Fruit fly (Drosophila melanogaster): ENCODE measurements around the gene CG34041.

Gene CG34041

DNA sequence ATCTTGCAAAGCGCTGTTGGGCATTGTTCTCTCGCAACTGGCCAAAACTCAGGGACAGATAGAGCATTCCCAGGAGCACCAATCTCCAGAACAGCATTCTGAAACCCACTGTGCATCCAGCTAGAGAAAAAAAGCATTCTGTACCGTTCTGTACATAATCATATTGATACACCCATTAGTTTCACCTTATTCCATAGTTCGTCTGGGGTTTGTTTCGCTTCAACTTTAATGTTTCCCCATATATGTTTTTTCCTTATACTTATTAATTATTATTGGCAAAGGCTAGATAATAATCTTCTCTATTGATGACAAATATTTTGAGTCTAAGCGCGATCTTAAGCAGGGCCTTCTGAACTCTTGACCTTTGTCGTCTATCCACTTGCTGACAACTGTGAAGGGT lies 4.3 kb downstream of the CG34041 start, which contains the start of gene PH4alphaNE2:
TSS of gene PH4alphaNE2 (minus strand) at position 101 of the 400 bp plus-strand sequence.
- TF ChIP-seq foxo (GFP tag; optimal IDR thresholded peaks at IDR 0.05) (no peak), usp (GFP tag; optimal IDR thresholded peaks at IDR 0.05) (no peak), psq (GFP tag; optimal IDR thresholded peaks at IDR 0.05) (no peak), Rel (GFP tag; optimal IDR thresholded peaks at IDR 0.05) (no peak), Rel (tag; optimal IDR thresholded peaks at IDR 0.05) (no peak), CG32264 (GFP tag; optimal IDR thresholded peaks at IDR 0.05) (no peak), rgr (GFP tag; optimal IDR thresholded peaks at IDR 0.05) (no peak), lola (GFP tag; optimal IDR thresholded peaks at IDR 0.05) (no peak), fru (GFP tag; optimal IDR thresholded peaks at IDR 0.05) (no peak), Vsx2 (GFP tag; optimal IDR thresholded peaks at IDR 0.05; ENCODE audit: partially characterized antibody) (no peak), Hr83 (GFP tag; optimal IDR thresholded peaks at IDR 0.05; ENCODE audit: poor library complexity, severe bottlenecking) (no peak), h (GFP tag; optimal IDR thresholded peaks at IDR 0.05) (no peak), ey (GFP tag; optimal IDR thresholded peaks at IDR 0.05) (no peak)

- no peak for TF ChIP-seq usp (GFP tag; optimal IDR thresholded peaks at IDR 0.05)
- no peak for TF ChIP-seq Dif (GFP tag; optimal IDR thresholded peaks at IDR 0.05; ENCODE audit: partially characterized antibody)
- no peak for TF ChIP-seq pan (optimal IDR thresholded peaks at IDR 0.05)
- no peak for TF ChIP-seq GATAd (GFP tag; optimal IDR thresholded peaks at IDR 0.05)
- no peak for TF ChIP-seq Mio (GFP tag; optimal IDR thresholded peaks at IDR 0.05)
- TF ChIP-seq fru (GFP tag; optimal IDR thresholded peaks at IDR 0.05), result no peak
- TF ChIP-seq dsf (GFP tag; optimal IDR thresholded peaks at IDR 0.05; ENCODE audit: borderline replicate concordance), result no peak
- no peak for TF ChIP-seq woc (GFP tag; optimal IDR thresholded peaks at IDR 0.05)
- no peak for TF ChIP-seq CrebA (GFP tag; optimal IDR thresholded peaks at IDR 0.05; ENCODE audit: borderline replicate concordance)
- no peak for TF ChIP-seq psq (GFP tag; optimal IDR thresholded peaks at IDR 0.05)
- TF ChIP-seq Myc (optimal IDR thresholded peaks at IDR 0.05), result no peak
- no peak for TF ChIP-seq tai (GFP tag; optimal IDR thresholded peaks at IDR 0.05)
- TF ChIP-seq HLH106 (tag; optimal IDR thresholded peaks at IDR 0.05), result no peak
- no peak for TF ChIP-seq sv (GFP tag; optimal IDR thresholded peaks at IDR 0.05)
- no peak for TF ChIP-seq foxo (GFP tag; optimal IDR thresholded peaks at IDR 0.05)
- TF ChIP-seq CG32264 (GFP tag; optimal IDR thresholded peaks at IDR 0.05), result no peak
- TF ChIP-seq dmrt93B (GFP tag; optimal IDR thresholded peaks at IDR 0.05), result no peak
- no peak for TF ChIP-seq h (GFP tag; optimal IDR thresholded peaks at IDR 0.05)
- TF ChIP-seq Jra (GFP tag; optimal IDR thresholded peaks at IDR 0.05), result no peak
These were observed 6.5 kb downstream of the CG34041 start, which contains the start of the genes CG31524 and CG9698 for dm6 chr3R:30514255-30514827. CG31524 (minus strand) TSS chr3R:30514355. CG9698 (plus strand) TSS chr3R:30514777.

DNA sequence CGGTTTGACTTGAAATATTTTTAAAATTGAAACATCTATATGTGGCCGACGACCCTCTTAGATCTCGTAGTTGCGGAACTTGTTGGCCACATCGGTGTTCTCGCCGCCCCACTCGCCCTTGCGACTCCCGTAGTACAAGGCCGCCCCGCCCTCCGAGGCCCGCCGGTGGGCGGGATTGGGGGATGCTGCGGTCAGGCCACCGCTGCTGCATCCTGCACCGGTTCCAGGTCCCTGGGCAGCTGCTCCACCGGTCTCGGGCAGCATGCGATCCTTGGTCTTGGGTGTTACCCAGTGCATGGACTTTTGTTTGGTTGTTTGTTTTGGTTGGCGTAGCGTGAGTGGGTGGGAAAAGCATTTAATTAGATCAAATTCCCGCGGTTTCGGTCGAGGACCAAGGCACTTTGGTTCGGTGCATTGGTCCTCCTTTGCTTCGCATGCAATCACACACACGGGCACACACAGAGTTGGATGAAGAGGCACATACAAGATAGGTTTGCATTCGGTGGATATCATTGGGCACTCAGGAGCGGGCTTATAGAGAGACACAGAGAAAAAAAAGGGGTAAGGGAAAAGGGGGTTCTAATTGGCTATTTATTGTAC lies 10.6 kb downstream of the CG34041 start:
- peak; percentile 100 for TF ChIP-seq Dfd (GFP tag; optimal IDR thresholded peaks at IDR 0.05)
- TF ChIP-seq lola (GFP tag; optimal IDR thresholded peaks at IDR 0.05), result no peak

DNA sequence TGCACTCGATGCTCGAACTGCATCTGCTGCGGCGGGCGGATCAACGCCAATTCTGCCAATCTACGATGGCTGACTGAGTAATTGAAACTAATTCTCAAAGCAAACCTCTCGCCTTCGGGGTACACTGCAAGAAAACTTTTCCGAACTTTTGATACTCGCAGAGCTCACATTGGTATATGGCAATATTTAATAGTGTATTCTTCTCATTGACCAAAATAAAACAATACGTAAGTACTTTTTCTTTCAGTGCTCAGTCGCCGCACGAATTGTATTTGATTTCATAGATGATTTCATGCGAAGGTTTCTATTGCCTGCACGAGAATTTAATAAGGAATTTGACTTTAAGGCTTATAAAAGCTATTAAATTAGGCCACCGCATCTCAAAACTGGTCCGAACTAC lies 17.8 kb downstream of the CG34041 start:
- TF ChIP-seq Jra (GFP tag; optimal IDR thresholded peaks at IDR 0.05), result no peak
- TF ChIP-seq OdsH (GFP tag; optimal IDR thresholded peaks at IDR 0.05), result no peak
- no peak for TF ChIP-seq br (GFP tag; optimal IDR thresholded peaks at IDR 0.05)
- no peak for TF ChIP-seq brk (GFP tag; optimal IDR thresholded peaks at IDR 0.05)

- no peak for TF ChIP-seq Jra (GFP tag; optimal IDR thresholded peaks at IDR 0.05)
- TF ChIP-seq psq (GFP tag; optimal IDR thresholded peaks at IDR 0.05), result no peak
- TF ChIP-seq jim (GFP tag; optimal IDR thresholded peaks at IDR 0.05), result peak; percentile 42
- peak; percentile 45 for TF ChIP-seq Rel (GFP tag; optimal IDR thresholded peaks at IDR 0.05)
- peak; percentile 99 for TF ChIP-seq Rel (tag; optimal IDR thresholded peaks at IDR 0.05)
- TF ChIP-seq Hnf4 (GFP tag; optimal IDR thresholded peaks at IDR 0.05), result peak; percentile 0
- TF ChIP-seq N (GFP tag; optimal IDR thresholded peaks at IDR 0.05), result no peak
These were observed 19.1 kb downstream of the CG34041 start, which contains the start of gene jdp for dm6 chr3R:30526799-30527465. jdp (minus strand) TSS chr3R:30527037.
